Worm (Caenorhabditis elegans): ENCODE data around the gene R03H10.4.

The R03H10.4 gene

ce11 chrII:4178838-4179237 lies 10.5 kb upstream of the R03H10.4 start, which contains the start of gene R03H10.7:
Gene R03H10.7, minus strand, starts transcription at chrII:4178938.
- TF ChIP-seq ceh-88 (GFP tag; IDR thresholded peaks at IDR 0.05) (no peak), nhr-77 (tag; optimal IDR thresholded peaks at IDR 0.05) (no peak), lin-15B (tag; optimal IDR thresholded peaks at IDR 0.05) (no peak), C34B4.2 (tag; optimal IDR thresholded peaks at IDR 0.05) (no peak), egl-27 (tag; optimal IDR thresholded peaks at IDR 0.05) (no peak), nhr-85 (tag) (peak; percentile 7), lin-39 (tag; optimal IDR thresholded peaks at IDR 0.05) (no peak), elt-2 (tag; optimal IDR thresholded peaks at IDR 0.05) (peak; percentile 13)

ce11 chrII:4173842-4174241 lies 5.5 kb upstream of the R03H10.4 start:
- peak in 1 of 2 experiments; percentile 13 for TF ChIP-seq lin-35 (GFP tag; optimal IDR thresholded peaks at IDR 0.05)
- TF ChIP-seq dpl-1 (GFP tag; optimal IDR thresholded peaks at IDR 0.05), result peak in 1 of 3 experiments; percentile 14
- peak in 1 of 2 experiments; percentile 30 for TF ChIP-seq efl-1 (optimal IDR thresholded peaks at IDR 0.05)
- TF ChIP-seq efl-1 (GFP tag; optimal IDR thresholded peaks at IDR 0.05 in 1 of 2), result peak in 1 of 2 experiments; percentile 55
- peak; percentile 50 for TF ChIP-seq zip-4 (GFP tag; optimal IDR thresholded peaks at IDR 0.05)
- no peak for TF ChIP-seq C04F5.9 (tag; optimal IDR thresholded peaks at IDR 0.05)
- TF ChIP-seq nhr-85 (tag), result peak; percentile 51

DNA sequence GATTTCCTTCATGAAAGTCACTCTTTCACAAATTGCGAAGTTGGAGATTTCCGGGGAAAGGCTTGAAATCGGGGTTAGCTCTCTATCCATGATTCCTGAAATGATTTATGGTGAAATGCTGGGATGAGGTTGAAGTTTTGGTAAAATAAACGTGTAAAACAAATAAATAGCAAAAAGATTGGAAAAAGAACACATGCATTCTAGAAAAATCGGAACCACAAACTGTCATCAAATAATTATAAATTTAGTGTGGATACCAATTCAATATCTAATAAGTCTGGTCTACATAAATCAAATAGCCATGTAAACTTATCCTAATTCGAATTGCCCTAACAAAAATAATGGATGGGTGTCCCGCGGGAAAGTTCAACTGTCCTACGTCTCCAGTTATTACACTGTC lies 5.1 kb upstream of the R03H10.4 start, which contains the start of gene R03H10.6:
Gene R03H10.6, minus strand, starts transcription at position 101 of the 400 bp plus-strand sequence.
- TF ChIP-seq unc-98 (GFP tag; IDR thresholded peaks at IDR 0.05), result no peak
- TF ChIP-seq fos-1 (tag; optimal IDR thresholded peaks at IDR 0.05), result no peak
- TF ChIP-seq mdl-1 (tag; optimal IDR thresholded peaks at IDR 0.05), result no peak
- TF ChIP-seq pax-3 (tag; optimal IDR thresholded peaks at IDR 0.05), result no peak
- TF ChIP-seq tbx-2 (tag; optimal IDR thresholded peaks at IDR 0.05), result no peak
- no peak for TF ChIP-seq ces-1 (GFP tag; optimal IDR thresholded peaks at IDR 0.05)
- no peak for TF ChIP-seq efl-1 (optimal IDR thresholded peaks at IDR 0.05)
- TF ChIP-seq efl-1 (GFP tag; optimal IDR thresholded peaks at IDR 0.05 in 1 of 2), result no peak
- no peak for TF ChIP-seq nhr-12 (tag; optimal IDR thresholded peaks at IDR 0.05)
- TF ChIP-seq hlh-4 (tag; optimal IDR thresholded peaks at IDR 0.05), result no peak
- TF ChIP-seq C34B4.2 (tag; optimal IDR thresholded peaks at IDR 0.05), result no peak
- no peak for TF ChIP-seq nhr-84 (tag; optimal IDR thresholded peaks at IDR 0.05)
- no peak for TF ChIP-seq egl-13 (tag; optimal IDR thresholded peaks at IDR 0.05)
- TF ChIP-seq rnt-1 (tag; optimal IDR thresholded peaks at IDR 0.05), result no peak
- TF ChIP-seq ama-1 (optimal IDR thresholded peaks at IDR 0.05), result no peak
- TF ChIP-seq mep-1 (tag; optimal IDR thresholded peaks at IDR 0.05), result no peak

DNA sequence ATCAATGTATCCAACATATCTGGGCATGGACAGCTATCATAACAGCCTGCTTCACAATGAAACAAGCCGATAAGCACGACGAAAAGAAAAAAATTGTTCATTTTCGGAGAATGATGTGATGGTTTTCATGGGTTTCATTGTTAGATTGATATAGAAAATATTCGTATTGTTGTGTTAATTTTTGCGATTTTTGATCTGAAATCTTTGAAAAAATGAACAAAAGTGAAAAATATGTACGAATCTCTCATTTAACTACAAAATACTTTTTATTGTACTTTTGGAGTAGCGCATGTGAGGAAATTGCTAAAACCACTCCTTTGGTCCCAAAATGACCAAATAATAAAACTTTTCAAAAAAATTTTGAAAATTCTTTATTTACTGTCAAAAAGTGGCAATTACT lies 2.2 kb upstream of the R03H10.4 start, which contains the start of gene R03H10.5:
Gene R03H10.5, minus strand, starts transcription at position 101 of the 400 bp plus-strand sequence.
- no peak for TF ChIP-seq egl-27 (tag; optimal IDR thresholded peaks at IDR 0.05)
- TF ChIP-seq nhr-84 (tag; optimal IDR thresholded peaks at IDR 0.05), result no peak
- no peak for TF ChIP-seq grh-1 (GFP tag; IDR thresholded peaks at IDR 0.05)
- TF ChIP-seq Y116A8C.19 (tag; optimal IDR thresholded peaks at IDR 0.05; ENCODE audit: borderline replicate concordance), result no peak
- TF ChIP-seq ceh-90 (tag; optimal IDR thresholded peaks at IDR 0.05), result no peak
- TF ChIP-seq vab-15 (tag; optimal IDR thresholded peaks at IDR 0.05), result no peak
- no peak for TF ChIP-seq nhr-85 (tag)
- no peak for TF ChIP-seq sox-4 (tag; optimal IDR thresholded peaks at IDR 0.05)
- TF ChIP-seq swsn-7 (tag; optimal IDR thresholded peaks at IDR 0.05), result no peak

DNA sequence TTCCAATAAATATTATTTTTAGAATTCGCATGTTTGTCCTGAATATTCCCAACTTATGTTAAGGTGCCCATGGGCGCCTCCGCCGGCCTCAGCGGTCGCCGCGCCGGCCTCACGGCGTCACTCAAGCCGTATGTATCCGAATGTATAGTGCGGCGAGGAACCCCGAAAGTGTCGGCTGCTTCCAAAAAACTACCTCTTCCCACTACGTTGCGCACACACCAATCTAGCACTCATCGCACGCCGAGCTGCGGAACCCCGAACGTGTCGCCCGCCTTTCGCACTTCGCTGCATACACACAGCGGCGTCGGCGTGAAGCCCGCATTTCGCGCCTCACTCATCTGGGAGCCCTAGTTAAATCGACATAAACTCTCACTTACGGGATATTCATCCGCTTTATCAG lies 471 bp downstream of the R03H10.4 start:
- TF ChIP-seq Y116A8C.19 (tag; optimal IDR thresholded peaks at IDR 0.05; ENCODE audit: borderline replicate concordance) (no peak), fos-1 (tag; optimal IDR thresholded peaks at IDR 0.05) (no peak), sup-37 (GFP tag; optimal IDR thresholded peaks at IDR 0.05) (no peak), dpl-1 (GFP tag; optimal IDR thresholded peaks at IDR 0.05) (no peak), zip-4 (GFP tag; optimal IDR thresholded peaks at IDR 0.05) (no peak), aly-2 (tag; optimal IDR thresholded peaks at IDR 0.05) (no peak), nhr-77 (tag; optimal IDR thresholded peaks at IDR 0.05) (no peak), C16A3.4 (tag; optimal IDR thresholded peaks at IDR 0.05) (no peak), nhr-84 (tag; optimal IDR thresholded peaks at IDR 0.05) (no peak), irx-1 (tag; optimal IDR thresholded peaks at IDR 0.05) (no peak), ets-5 (GFP tag; IDR thresholded peaks at IDR 0.05) (no peak), unc-30 (tag; optimal IDR thresholded peaks at IDR 0.05) (no peak), ceh-90 (tag; optimal IDR thresholded peaks at IDR 0.05) (no peak)

Measured in whole organism, L1 larva.